Worm (Caenorhabditis elegans) whole organism, L1 larva: ENCODE results near the gene srlf-11.

ENCODE experiments used
- C04F5.9 ChIP-seq: sonication (generic microtip); optimal IDR thresholded peaks from 2 replicates; lab custom pipeline; 2016; ENCODE audit warnings: missing genetic modification characterization, missing compliant biosample characterization
- efl-3 ChIP-seq: fragments of 200-800 bp; sonication (Bioruptor generic); optimal IDR thresholded peaks from 2 replicates; lab custom pipeline; 2018; ENCODE audit warnings: mild to moderate bottlenecking, missing genetic modification characterization, missing compliant biosample characterization
- egl-27 ChIP-seq, 2 experiments: fragments of 150-350 bp in 1 of 2; sonication (generic microtip); optimal IDR thresholded peaks; 3 replicates each; lab custom pipeline; 2017 to 2018; ENCODE audit warnings: missing biosample characterization in 2 of 2, missing genetic modification characterization in 2 of 2, missing genetic modification reagents in 2 of 2
- ets-5 ChIP-seq: fragments of 200-800 bp; sonication (Bioruptor generic); IDR thresholded peaks from 2 replicates; pipeline ENCODE4 v1.3.6; 2022; ENCODE audit warnings: missing genetic modification characterization, missing compliant biosample characterization
- fkh-10 ChIP-seq: sonication (generic microtip); optimal IDR thresholded peaks from 2 replicates; lab custom pipeline; 2017; ENCODE audit warnings: missing biosample characterization, missing genetic modification reagents, missing genetic modification characterization
- lir-3 ChIP-seq: sonication (generic microtip); optimal IDR thresholded peaks from 2 replicates; lab custom pipeline; 2016; ENCODE audit warnings: mild to moderate bottlenecking, missing genetic modification characterization, moderate library complexity, missing compliant biosample characterization; ENCODE audit not compliant: poor library complexity
- nhr-85 ChIP-seq: sonication (generic microtip); peaks from one replicate; lab custom pipeline; 2016; ENCODE audit warnings: missing genetic modification characterization, inconsistent platforms, missing compliant biosample characterization
- rnt-1 ChIP-seq: sonication (generic microtip); optimal IDR thresholded peaks from 2 replicates; lab custom pipeline; 2016; ENCODE audit warnings: mild to moderate bottlenecking, missing genetic modification characterization, moderate library complexity, missing compliant biosample characterization
- ztf-11 ChIP-seq, 2 experiments: sonication (generic microtip); optimal IDR thresholded peaks; 2 replicates each; lab custom pipeline; 2016 to 2017; ENCODE audit warnings: missing genetic modification characterization in 2 of 2, missing biosample characterization in 1 of 2, missing compliant biosample characterization in 1 of 2

DNA sequence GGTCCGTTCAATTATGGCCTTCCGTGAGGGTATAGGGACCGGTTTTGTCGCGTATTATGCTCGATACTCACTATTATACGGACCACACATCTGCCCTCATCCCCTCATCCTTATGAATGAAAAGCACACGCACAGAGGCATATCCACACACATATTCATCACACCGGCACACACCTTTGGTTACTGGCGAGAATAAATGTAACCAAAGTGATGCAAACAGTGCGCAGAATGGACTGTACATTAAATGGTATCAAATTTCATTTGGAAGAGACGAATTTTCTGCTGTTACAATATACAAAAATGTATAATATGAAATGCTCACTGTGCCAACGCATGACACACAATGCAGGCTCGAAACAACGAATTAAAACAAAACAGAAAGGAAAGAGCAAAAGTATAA, 16.2 kb downstream of the srlf-11 start:
- TF ChIP-seq C04F5.9: no peak
- TF ChIP-seq ets-5: no peak
- TF ChIP-seq egl-27 (tag; optimal IDR thresholded peaks at IDR 0.05; lab: Kevin White, UChicago): no peak
- no peak for TF ChIP-seq lir-3
- TF ChIP-seq nhr-85: no peak
- no peak for TF ChIP-seq fkh-10
- TF ChIP-seq efl-3 (GFP tag; lab: Kevin White, UChicago): no peak
- TF ChIP-seq ztf-11 (tag; optimal IDR thresholded peaks at IDR 0.05; lab: Kevin White, UChicago): no peak
- no peak for TF ChIP-seq rnt-1 (tag; lab: Kevin White, UChicago)
